Fruit fly (Drosophila melanogaster) whole organism, embryonic: Measurements from ENCODE around the gene hkb.

Experiments
- Adf1 ChIP-seq: fragments of 200-800 bp; sonication (Bioruptor generic); IDR thresholded peaks from 2 replicates; pipeline ENCODE4 v1.3.6; 2022; ENCODE audit warnings: missing biosample characterization, missing genetic modification characterization
- B-H2 ChIP-seq: fragments of 200-800 bp; sonication (Bioruptor generic); optimal IDR thresholded peaks from 2 replicates; lab custom pipeline; 2018; ENCODE audit warnings: missing biosample characterization, mild to moderate bottlenecking, missing genetic modification characterization
- BEAF-32 ChIP-seq: fragments of 200-800 bp; sonication (Bioruptor generic); optimal IDR thresholded peaks from 3 replicates; lab custom pipeline; 2017; ENCODE audit warnings: missing biosample characterization, missing genetic modification characterization, mild to moderate bottlenecking, moderate library complexity, missing genetic modification reagents
- BtbVII ChIP-seq: fragments of 200-800 bp; sonication (Bioruptor generic); optimal IDR thresholded peaks from 3 replicates; lab custom pipeline; 2017; ENCODE audit warnings: missing biosample characterization, mild to moderate bottlenecking, missing genetic modification characterization
- CG10267 ChIP-seq: fragments of 200-800 bp; sonication (Bioruptor generic); optimal IDR thresholded peaks from 2 replicates; lab custom pipeline; 2018; ENCODE audit warnings: missing biosample characterization, mild to moderate bottlenecking, missing genetic modification characterization, moderate library complexity
- CG10366 ChIP-seq: fragments of 200-800 bp; sonication (Bioruptor generic); IDR thresholded peaks from 2 replicates; pipeline ENCODE4 v1.3.6; 2022; ENCODE audit warnings: missing biosample characterization, missing genetic modification characterization
- CG12299 ChIP-seq: fragments of 200-800 bp; sonication (Bioruptor generic); optimal IDR thresholded peaks from 2 replicates; lab custom pipeline; 2018; ENCODE audit warnings: missing biosample characterization, mild to moderate bottlenecking, missing genetic modification characterization
- CG13287 ChIP-seq: fragments of 200-800 bp; sonication (Bioruptor generic); IDR thresholded peaks from 2 replicates; pipeline ENCODE4 v1.3.6; 2022; ENCODE audit warnings: missing biosample characterization, missing genetic modification characterization; ENCODE audit not compliant: partially characterized antibody
- CG13624 ChIP-seq: fragments of 200-800 bp; sonication (Bioruptor generic); optimal IDR thresholded peaks from 2 replicates; lab custom pipeline; 2016; ENCODE audit warnings: missing biosample characterization, missing genetic modification characterization
- CG14667 ChIP-seq: fragments of 200-800 bp; sonication (Bioruptor generic); IDR thresholded peaks from 2 replicates; pipeline ENCODE4 v1.3.6; 2022; ENCODE audit warnings: missing biosample characterization, missing genetic modification characterization
- CG17186 ChIP-seq: fragments of 200-800 bp; sonication (Bioruptor generic); optimal IDR thresholded peaks from 3 replicates; lab custom pipeline; 2017; ENCODE audit warnings: missing biosample characterization, missing genetic modification reagents, missing genetic modification characterization
- CG17361 ChIP-seq: fragments of 200-800 bp; sonication (Bioruptor generic); IDR thresholded peaks from 3 replicates; pipeline ENCODE4 v1.3.6; 2022; ENCODE audit warnings: missing biosample characterization, missing genetic modification characterization
- CG1832 ChIP-seq: fragments of 200-800 bp; sonication (Bioruptor generic); optimal IDR thresholded peaks from 2 replicates; lab custom pipeline; 2017; ENCODE audit warnings: missing biosample characterization, mild to moderate bottlenecking, missing genetic modification characterization, inconsistent platforms
- CG18599 ChIP-seq: fragments of 200-800 bp; sonication (Bioruptor generic); optimal IDR thresholded peaks from 3 replicates; lab custom pipeline; 2017; ENCODE audit warnings: missing biosample characterization, missing genetic modification characterization, mild to moderate bottlenecking, moderate library complexity, missing genetic modification reagents
- CG2120 ChIP-seq: fragments of 200-800 bp; sonication (Bioruptor generic); optimal IDR thresholded peaks from 3 replicates; lab custom pipeline; 2016; ENCODE audit warnings: missing biosample characterization, missing genetic modification characterization
- CG2199 ChIP-seq: fragments of 200-800 bp; sonication (Bioruptor generic); IDR thresholded peaks from 3 replicates; pipeline ENCODE4 v1.3.6; 2022; ENCODE audit warnings: missing biosample characterization, missing genetic modification characterization
- CG32532 ChIP-seq: fragments of 200-800 bp; sonication (Bioruptor generic); IDR thresholded peaks from 2 replicates; pipeline ENCODE4 v1.3.6; 2022; ENCODE audit warnings: missing biosample characterization, missing genetic modification characterization
- CG4707 ChIP-seq: fragments of 200-800 bp; sonication (Bioruptor generic); optimal IDR thresholded peaks from 2 replicates; lab custom pipeline; 2018; ENCODE audit warnings: missing biosample characterization, mild to moderate bottlenecking, missing genetic modification characterization, moderate library complexity
- CG5180 ChIP-seq: fragments of 200-800 bp; sonication (Bioruptor generic); optimal IDR thresholded peaks from 3 replicates; lab custom pipeline; 2017; ENCODE audit warnings: missing biosample characterization, missing genetic modification characterization, mild to moderate bottlenecking, moderate library complexity, missing genetic modification reagents
- CG7271 ChIP-seq: fragments of 200-800 bp; sonication (Bioruptor generic); optimal IDR thresholded peaks from 2 replicates; lab custom pipeline; 2018; ENCODE audit warnings: missing biosample characterization, mild to moderate bottlenecking, missing genetic modification characterization, moderate library complexity
- CG8478 ChIP-seq: fragments of >200 bp; optimal IDR thresholded peaks from 2 replicates; lab custom pipeline; 2018
- Chrac-16 ChIP-seq: fragments of 200-800 bp; sonication (Bioruptor generic); optimal IDR thresholded peaks from 3 replicates; lab custom pipeline; 2016; ENCODE audit warnings: missing biosample characterization, missing genetic modification characterization
- Dll ChIP-seq: fragments of 200-800 bp; sonication (Bioruptor generic); IDR thresholded peaks from 4 replicates; pipeline ENCODE4 v1.3.6; 2022; ENCODE audit warnings: missing biosample characterization, missing genetic modification characterization; ENCODE audit not compliant: partially characterized antibody
- Dref ChIP-seq: fragments of 200-800 bp; sonication (Bioruptor generic); IDR thresholded peaks from 2 replicates; pipeline ENCODE4 v1.3.6; 2022; ENCODE audit warnings: missing biosample characterization, missing genetic modification characterization
- Gug ChIP-seq: fragments of 200-800 bp; sonication (Bioruptor generic); IDR thresholded peaks from 4 replicates; pipeline ENCODE4 v1.3.6; 2022; ENCODE audit warnings: missing biosample characterization, missing genetic modification characterization
- H2.0 ChIP-seq: fragments of 200-800 bp; sonication (Bioruptor generic); IDR thresholded peaks from 2 replicates; pipeline ENCODE4 v1.3.6; 2022; ENCODE audit warnings: missing biosample characterization, missing genetic modification characterization
- Hr3 ChIP-seq: fragments of 200-800 bp; sonication (Bioruptor generic); optimal IDR thresholded peaks from 3 replicates; lab custom pipeline; 2016; ENCODE audit warnings: missing biosample characterization, missing genetic modification characterization
- Lhr ChIP-seq: fragments of 200-800 bp; sonication (Bioruptor generic); optimal IDR thresholded peaks from 3 replicates; lab custom pipeline; 2017; ENCODE audit warnings: mild to moderate bottlenecking, missing biosample characterization, missing genetic modification reagents, missing genetic modification characterization
- Myb ChIP-seq: fragments of 200-800 bp; sonication (Bioruptor generic); optimal IDR thresholded peaks from 2 replicates; lab custom pipeline; 2016; ENCODE audit warnings: missing biosample characterization, missing genetic modification characterization
- NfI ChIP-seq: fragments of 200-800 bp; sonication (Bioruptor generic); optimal IDR thresholded peaks from 3 replicates; lab custom pipeline; 2018; ENCODE audit warnings: missing biosample characterization, mild to moderate bottlenecking, missing genetic modification characterization, moderate library complexity
- Pdp1 ChIP-seq, 2 experiments: fragments of 200-800 bp; sonication (Bioruptor generic); optimal IDR thresholded peaks; 3 replicates each; lab custom pipeline; 2016; ENCODE audit warnings: missing biosample characterization in 2 of 2, missing genetic modification characterization in 2 of 2, mild to moderate bottlenecking in 1 of 2, moderate library complexity in 1 of 2
- Rfx ChIP-seq: fragments of 200-800 bp; sonication (Bioruptor generic); IDR thresholded peaks from 2 replicates; pipeline ENCODE4 v1.3.6; 2022; ENCODE audit warnings: missing biosample characterization, missing genetic modification characterization
- Side ChIP-seq: fragments of 200-800 bp; sonication (Bioruptor generic); optimal IDR thresholded peaks from 2 replicates; lab custom pipeline; 2016; ENCODE audit warnings: missing biosample characterization, missing genetic modification characterization
- Sox102F ChIP-seq: fragments of 200-800 bp; sonication (Bioruptor generic); optimal IDR thresholded peaks from 2 replicates; lab custom pipeline; 2018; ENCODE audit warnings: missing biosample characterization, mild to moderate bottlenecking, missing genetic modification characterization, moderate library complexity
- YL-1 ChIP-seq: fragments of 200-800 bp; sonication (Bioruptor generic); optimal IDR thresholded peaks from 3 replicates; lab custom pipeline; 2017; ENCODE audit warnings: missing biosample characterization, mild to moderate bottlenecking, missing genetic modification characterization
- al ChIP-seq: fragments of 200-800 bp; sonication (Bioruptor generic); IDR thresholded peaks from 2 replicates; pipeline ENCODE4 v1.3.6; 2022; ENCODE audit warnings: missing biosample characterization, missing genetic modification characterization
- ap ChIP-seq: fragments of 200-800 bp; sonication (Bioruptor generic); IDR thresholded peaks from 2 replicates; pipeline ENCODE4 v1.3.6; 2022; ENCODE audit warnings: missing biosample characterization, missing genetic modification characterization
- en ChIP-seq: fragments of 200-800 bp; sonication (Bioruptor generic); optimal IDR thresholded peaks from 2 replicates; lab custom pipeline; 2016; ENCODE audit warnings: missing biosample characterization, missing genetic modification characterization
- gfzf ChIP-seq: fragments of 200-800 bp; sonication (Bioruptor generic); optimal IDR thresholded peaks from 2 replicates; lab custom pipeline; 2016; ENCODE audit warnings: missing biosample characterization, mild to moderate bottlenecking, missing genetic modification characterization, moderate library complexity
- grn ChIP-seq: fragments of 200-800 bp; sonication (Bioruptor generic); optimal IDR thresholded peaks from 3 replicates; lab custom pipeline; 2017; ENCODE audit warnings: missing biosample characterization, missing genetic modification characterization
- gsb-n ChIP-seq: fragments of 200-800 bp; sonication (Bioruptor generic); optimal IDR thresholded peaks from 3 replicates; lab custom pipeline; 2018; ENCODE audit warnings: missing biosample characterization, mild to moderate bottlenecking, missing genetic modification characterization
- kay ChIP-seq: fragments of 200-800 bp; sonication (Bioruptor generic); optimal IDR thresholded peaks from 2 replicates; lab custom pipeline; 2016; ENCODE audit warnings: missing biosample characterization, missing genetic modification characterization
- lilli ChIP-seq: fragments of 200-800 bp; sonication (Bioruptor generic); optimal IDR thresholded peaks from 3 replicates; lab custom pipeline; 2016; ENCODE audit warnings: missing biosample characterization, missing genetic modification characterization
- pros ChIP-seq: fragments of 200-800 bp; sonication (Bioruptor generic); optimal IDR thresholded peaks from 3 replicates; lab custom pipeline; 2019; ENCODE audit warnings: missing biosample characterization, mild to moderate bottlenecking, missing genetic modification characterization, moderate library complexity
- pzg ChIP-seq: fragments of 200-800 bp; sonication (Bioruptor generic); optimal IDR thresholded peaks from 3 replicates; lab custom pipeline; 2018; ENCODE audit warnings: missing biosample characterization, mild to moderate bottlenecking, missing genetic modification characterization, moderate library complexity
- row ChIP-seq: fragments of 200-800 bp; sonication (Bioruptor generic); IDR thresholded peaks from 3 replicates; pipeline ENCODE4 v1.3.6; 2022; ENCODE audit warnings: missing biosample characterization, missing genetic modification characterization
- twi ChIP-seq: fragments of 200-800 bp; optimal IDR thresholded peaks from 2 replicates; lab custom pipeline; 2019; ENCODE audit warnings: missing biosample characterization, mild to moderate bottlenecking, missing genetic modification characterization, moderate library complexity
- vnd ChIP-seq: fragments of 200-800 bp; sonication (Bioruptor generic); IDR thresholded peaks from 3 replicates; pipeline ENCODE4 v1.3.6; 2022; ENCODE audit warnings: missing biosample characterization, missing genetic modification characterization; ENCODE audit not compliant: partially characterized antibody
- zen ChIP-seq: fragments of 200-800 bp; sonication (Bioruptor generic); optimal IDR thresholded peaks from 3 replicates; lab custom pipeline; 2018; ENCODE audit warnings: missing biosample characterization, mild to moderate bottlenecking, missing genetic modification characterization, moderate library complexity

Gene hkb

dm6 chr3R:4381079-4381919, 34.9 kb upstream of the hkb start, which contains the start of gene Cont (continued):
- TF ChIP-seq Side (GFP tag; lab: Kevin White, UChicago) (no peak), Lhr (GFP tag; lab: Kevin White, UChicago) (peak; percentile 39), Hr3 (GFP tag; lab: Kevin White, UChicago) (no peak), vnd (GFP tag; lab: Robert Waterston, UW) (peak; percentile 86), Adf1 (GFP tag; lab: Robert Waterston, UW) (peak; percentile 27), CG17361 (GFP tag; lab: Robert Waterston, UW) (0 out of 3 replicates have a peak, but pooled peaks have one; percentile 10), CG7271 (tag; lab: Kevin White, UChicago) (no peak), Pdp1 (GFP tag; optimal IDR thresholded peaks at IDR 0.05; lab: Kevin White, UChicago) (peak in 1 of 2 experiments; percentile 14), lilli (GFP tag; lab: Kevin White, UChicago) (peak; percentile 49), CG2120 (GFP tag; lab: Kevin White, UChicago) (peak; percentile 25), gfzf (GFP tag; lab: Kevin White, UChicago) (peak; percentile 9), Sox102F (GFP tag; lab: Kevin White, UChicago) (no peak), ap (GFP tag; lab: Robert Waterston, UW) (no peak), CG5180 (no peak), CG10366 (no peak), Dref (GFP tag; lab: Robert Waterston, UW) (peak; percentile 99), B-H2 (GFP tag; lab: Kevin White, UChicago) (peak; percentile 22), gsb-n (tag; lab: Kevin White, UChicago) (peak; percentile 29), BEAF-32 (GFP tag; lab: Kevin White, UChicago) (peak; percentile 93), zen (peak; percentile 58), al (GFP tag; lab: Robert Waterston, UW) (no peak), grn (no peak), twi (tag; lab: Kevin White, UChicago) (no peak), CG8478 (lab: Kevin White, UChicago) (no peak), Chrac-16 (GFP tag; lab: Kevin White, UChicago) (no peak), Myb (peak; percentile 30), YL-1 (peak; percentile 79), CG12299 (tag; lab: Kevin White, UChicago) (no peak), H2.0 (GFP tag; lab: Robert Waterston, UW) (no peak), pzg (GFP tag; lab: Kevin White, UChicago) (peak; percentile 82), CG4707 (GFP tag; lab: Kevin White, UChicago) (no peak), CG10267 (tag; lab: Kevin White, UChicago) (peak; percentile 58), CG1832 (GFP tag; lab: Kevin White, UChicago) (no peak), Gug (GFP tag; lab: Robert Waterston, UW) (peak; percentile 14; the same call in 1 of the 4 replicates), CG13287 (peak; percentile 94), kay (GFP tag; lab: Kevin White, UChicago) (no peak), NfI (no peak), BtbVII (GFP tag; lab: Kevin White, UChicago) (no peak), CG18599 (no peak), CG14667 (no peak), CG32532 (GFP tag; lab: Robert Waterston, UW) (peak; percentile 31; the same call in 1 of the 2 replicates), en (GFP tag; lab: Kevin White, UChicago) (no peak), CG17186 (GFP tag; lab: Kevin White, UChicago) (peak; percentile 26), row (GFP tag; lab: Robert Waterston, UW) (peak; percentile 37; the same call in 1 of the 3 replicates), CG2199 (GFP tag; lab: Robert Waterston, UW) (0 out of 3 replicates have a peak, but pooled peaks have one; percentile 67), CG13624 (GFP tag; lab: Kevin White, UChicago) (peak; percentile 59), pros (GFP tag; lab: Kevin White, UChicago) (no peak), Rfx (GFP tag; lab: Robert Waterston, UW) (peak; percentile 59), Dll (peak; percentile 91)
